Worm (Caenorhabditis elegans): Measurements from ENCODE around the gene ZK105.3.
A peak's percentile ranks its signal among the peaks of the same experiment; 100 is the strongest.

Gene ZK105.3

DNA sequence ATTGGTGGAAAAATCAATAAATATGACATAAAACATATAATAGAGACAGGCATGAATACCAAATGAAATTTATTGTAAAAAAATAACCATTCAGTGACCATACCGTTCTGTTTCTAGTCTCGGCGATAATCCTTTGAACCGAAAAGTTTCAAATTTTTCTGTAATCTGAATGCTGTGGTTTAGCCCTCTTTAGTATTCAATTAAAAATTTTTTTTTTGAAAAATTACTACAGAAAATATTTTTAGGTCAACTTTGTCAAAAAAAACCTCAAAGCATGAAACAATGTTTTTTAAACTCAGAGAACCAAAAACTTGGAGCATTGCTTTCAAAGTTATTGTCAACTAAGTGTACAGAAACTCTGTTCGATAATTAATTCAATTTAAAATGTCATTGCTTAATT lies 11.6 kb downstream of the ZK105.3 start, which contains the start of gene ZK105.11:
Gene ZK105.11 (minus strand): TSS at position 101 of the 400 bp plus-strand sequence.
- TF ChIP-seq daf-8 (GFP tag; IDR thresholded peaks at IDR 0.05) (no peak), lin-1 (GFP tag; IDR thresholded peaks at IDR 0.05) (no peak), gei-8 (GFP tag; optimal IDR thresholded peaks at IDR 0.05) (no peak), lin-13 (GFP tag; optimal IDR thresholded peaks at IDR 0.05) (no peak), mxl-3 (GFP tag; optimal IDR thresholded peaks at IDR 0.05) (no peak), D1046.2 (GFP tag; IDR thresholded peaks at IDR 0.05) (no peak), nhr-41 (GFP tag; IDR thresholded peaks at IDR 0.05) (no peak), nhr-102 (tag; optimal IDR thresholded peaks at IDR 0.05) (no peak), nhr-11 (tag; optimal IDR thresholded peaks at IDR 0.05) (no peak), sdz-12 (GFP tag; optimal IDR thresholded peaks at IDR 0.05) (no peak), dmd-8 (GFP tag; IDR thresholded peaks at IDR 0.05) (no peak), rbr-2 (tag; optimal IDR thresholded peaks at IDR 0.05) (no peak), nhr-42 (GFP tag; IDR thresholded peaks at IDR 0.05) (no peak), lin-29 (GFP tag; IDR thresholded peaks at IDR 0.05) (no peak), Y5F2A.4 (GFP tag; optimal IDR thresholded peaks at IDR 0.05) (no peak), ZK546.5 (tag; optimal IDR thresholded peaks at IDR 0.05) (no peak), fkh-10 (GFP tag; optimal IDR thresholded peaks at IDR 0.05) (no peak)

DNA sequence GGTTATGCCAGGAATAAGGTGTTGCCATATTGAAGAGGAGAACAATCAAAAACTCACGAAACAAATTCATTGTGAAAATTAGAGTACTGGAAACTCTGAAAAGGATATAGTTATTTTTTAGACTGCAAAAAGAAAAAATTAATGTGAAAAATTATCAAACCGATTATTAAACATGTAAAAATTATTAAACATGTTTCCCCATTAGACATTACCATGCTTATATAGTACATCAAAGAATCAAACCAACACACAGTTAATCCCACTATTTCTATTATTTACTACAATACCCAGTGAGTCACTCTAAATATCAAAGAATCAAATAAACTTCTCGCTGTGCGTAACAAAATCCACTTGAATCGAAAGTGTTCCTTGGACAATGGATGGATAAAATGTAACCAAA lies 16.1 kb downstream of the ZK105.3 start, which contains the start of gene ZK105.13:
Gene ZK105.13 (minus strand): TSS at position 101 of the 400 bp plus-strand sequence.
- no peak for TF ChIP-seq gei-8 (GFP tag; optimal IDR thresholded peaks at IDR 0.05)
- no peak for TF ChIP-seq dmd-6 (GFP tag; IDR thresholded peaks at IDR 0.05)
- no peak for TF ChIP-seq F26F4.8 (GFP tag; conservative IDR thresholded peaks at IDR 0.05)
- TF ChIP-seq zip-11 (GFP tag; IDR thresholded peaks at IDR 0.05) = no peak
- no peak for TF ChIP-seq ceh-20 (GFP tag; IDR thresholded peaks at IDR 0.05)
- TF ChIP-seq zip-2 (tag; optimal IDR thresholded peaks at IDR 0.05) = no peak
- no peak for TF ChIP-seq lin-1 (GFP tag; IDR thresholded peaks at IDR 0.05)

DNA sequence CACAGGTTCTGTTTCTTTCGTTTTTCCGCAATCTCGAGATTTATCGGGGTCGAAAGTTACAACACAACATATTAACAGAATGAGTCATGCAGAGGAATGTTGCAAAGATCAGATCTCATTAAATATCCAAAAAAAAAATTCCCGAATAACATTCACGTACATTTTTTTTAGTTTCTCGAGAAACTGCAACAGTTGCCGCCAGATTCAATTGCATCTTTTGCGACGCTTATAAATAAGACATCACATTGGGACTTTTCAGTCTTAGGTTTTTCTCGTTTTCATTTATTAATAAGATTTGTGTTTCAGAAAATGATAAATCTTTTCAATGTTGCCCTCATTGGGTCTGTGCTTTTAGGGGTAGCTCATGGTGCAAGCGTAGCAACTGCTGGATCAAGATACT lies 16.7 kb downstream of the ZK105.3 start, which contains the start of gene ZK105.1:
Gene ZK105.1 (plus strand): TSS at position 301 of the 400 bp plus-strand sequence.
- TF ChIP-seq daf-16 (GFP tag; optimal IDR thresholded peaks at IDR 0.05) (peak in 1 of 2 experiments; percentile 3), daf-16 (tag; optimal IDR thresholded peaks at IDR 0.05) (no peak), dpl-1 (GFP tag; optimal IDR thresholded peaks at IDR 0.05) (no peak), zip-2 (tag; optimal IDR thresholded peaks at IDR 0.05) (no peak)

DNA sequence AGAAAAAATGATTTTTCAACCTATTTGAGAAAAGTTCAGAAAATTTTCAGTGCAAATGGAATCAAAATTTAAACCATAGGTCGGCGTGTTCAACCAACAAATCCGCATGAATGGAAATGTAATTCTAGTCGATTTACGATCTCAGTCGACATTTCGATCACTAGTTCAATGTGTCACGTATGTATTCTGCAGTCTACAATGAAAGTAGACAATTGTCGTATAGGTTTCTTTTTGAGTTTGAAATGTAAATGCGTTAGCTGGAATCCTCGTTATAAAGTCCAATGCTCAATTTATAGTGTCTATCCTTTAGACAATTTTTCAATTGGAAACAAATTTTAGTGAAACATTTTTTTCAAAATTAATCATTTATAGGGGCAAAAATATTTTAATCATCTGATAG lies 19.1 kb downstream of the ZK105.3 start, which contains the start of gene ZK105.12:
Gene ZK105.12 (minus strand): TSS at position 101 of the 400 bp plus-strand sequence.
- TF ChIP-seq lin-29 (GFP tag; IDR thresholded peaks at IDR 0.05) = no peak
- no peak for TF ChIP-seq ama-1 (optimal IDR thresholded peaks at IDR 0.05)
- TF ChIP-seq hif-1 (tag; optimal IDR thresholded peaks at IDR 0.05) = no peak
- no peak for TF ChIP-seq ceh-32 (tag; optimal IDR thresholded peaks at IDR 0.05; ENCODE audit: poor library complexity)
- TF ChIP-seq lin-39 (tag; optimal IDR thresholded peaks at IDR 0.05) = no peak
- TF ChIP-seq madf-9 (GFP tag; conservative IDR thresholded peaks at IDR 0.05) = no peak
- no peak for TF ChIP-seq daf-12 (tag; optimal IDR thresholded peaks at IDR 0.05)

DNA sequence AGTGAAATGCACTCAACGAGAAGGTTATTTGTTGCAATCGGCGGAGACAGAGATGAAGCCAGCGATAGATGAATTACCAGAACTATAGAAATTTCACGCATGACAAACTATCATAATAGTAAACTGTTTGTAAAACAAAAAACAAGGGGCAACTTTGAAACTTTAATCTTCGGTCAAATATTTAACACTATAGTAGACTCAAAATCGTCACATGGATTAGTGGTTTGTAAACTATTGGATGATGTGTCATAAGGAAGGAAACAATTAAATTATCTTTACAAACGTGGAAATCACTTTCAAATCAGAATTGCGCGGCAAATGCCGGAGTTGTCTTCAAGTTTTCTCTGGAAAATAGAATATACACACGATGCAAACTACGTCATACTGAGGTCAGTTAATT lies 20.7 kb downstream of the ZK105.3 start, which contains the start of gene ZK105.5:
Gene ZK105.5 (minus strand): TSS at position 101 of the 400 bp plus-strand sequence.
- no peak for TF ChIP-seq nhr-6 (tag; optimal IDR thresholded peaks at IDR 0.05)
- TF ChIP-seq aha-1 (tag) = peak; percentile 55

DNA sequence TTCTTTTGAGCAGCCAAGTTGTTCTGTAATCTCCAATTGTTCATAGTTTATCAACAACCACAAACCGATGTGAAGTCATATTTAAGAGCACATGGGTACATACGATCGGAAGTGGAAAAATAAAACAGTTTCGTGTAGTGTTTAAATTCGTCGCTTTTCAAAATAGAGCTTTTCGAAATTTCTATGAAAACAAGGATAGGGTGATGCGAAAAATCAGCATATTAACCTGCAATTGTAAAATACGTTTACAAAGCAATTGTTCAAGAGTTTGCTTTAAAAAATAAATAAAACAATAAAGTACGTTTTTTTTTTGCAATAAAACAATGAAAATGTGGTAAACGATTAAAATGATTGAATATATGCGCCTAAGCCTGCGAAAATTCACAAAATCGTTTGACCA lies 25.0 kb downstream of the ZK105.3 start, which contains the start of gene ZK105.14:
Gene ZK105.14 (minus strand): TSS at position 101 of the 400 bp plus-strand sequence.
- TF ChIP-seq zfp-2 (tag; optimal IDR thresholded peaks at IDR 0.05) (no peak), aha-1 (tag) (peak; percentile 32)

Data from whole organism, L4 larva.